Worm (Caenorhabditis elegans): ENCODE results near the gene srt-70.

ce11 chrV:5243036-5243435 is 16.3 kb downstream of the srt-70 start, which contains the start of gene cest-35.1:
- no peak for TF ChIP-seq snpc-4 (GFP tag; optimal IDR thresholded peaks at IDR 0.05)
- TF ChIP-seq snpc-4 (tag; optimal IDR thresholded peaks at IDR 0.05): no peak
- TF ChIP-seq pha-4 (tag; optimal IDR thresholded peaks at IDR 0.05): no peak
- TF ChIP-seq let-607 (tag; optimal IDR thresholded peaks at IDR 0.05): no peak
- no peak for TF ChIP-seq Y95B8A.8 (GFP tag; IDR thresholded peaks at IDR 0.05)
- TF ChIP-seq C17E4.6 (GFP tag; IDR thresholded peaks at IDR 0.05): no peak

Measured in whole organism, young adult.